Worm (Caenorhabditis elegans) whole organism, L4/young adult: ENCODE measurements around the gene fbxb-21.

Experiments
- W03F9.2 ChIP-seq: fragments of 150-350 bp; optimal IDR thresholded peaks from 2 replicates; lab custom pipeline; 2014; ENCODE audit warnings: missing biosample characterization, missing genetic modification characterization
- dao-5 ChIP-seq: sonication (generic microtip); optimal IDR thresholded peaks from 2 replicates; lab custom pipeline; 2016; ENCODE audit warnings: missing genotype, missing genetic modification characterization, moderate library complexity, missing compliant biosample characterization
- him-1 ChIP-seq: sonication (generic microtip); optimal IDR thresholded peaks from 2 replicates; lab custom pipeline; 2016; ENCODE audit warnings: missing genotype, missing genetic modification reagents, missing genetic modification characterization, missing compliant biosample characterization

fbxb-21 gene

ce11 chrII:1648768-1649167 is at the start of gene fbxb-21:
Gene fbxb-21, minus strand, starts transcription at chrII:1648868.
- no peak for TF ChIP-seq W03F9.2 (tag; lab: Kevin White, UChicago)

- no peak for TF ChIP-seq him-1 (tag; lab: Kevin White, UChicago)
- TF ChIP-seq dao-5 (tag; lab: Kevin White, UChicago): no peak
- TF ChIP-seq W03F9.2 (tag; lab: Kevin White, UChicago): no peak
Measured at ce11 chrII:1695861-1696260, 47.2 kb upstream of the fbxb-21 start, which contains the start of gene F58E1.13. Gene F58E1.13, minus strand, starts transcription at chrII:1695872.

- TF ChIP-seq him-1 (tag; lab: Kevin White, UChicago): no peak
- no peak for TF ChIP-seq dao-5 (tag; lab: Kevin White, UChicago)
- TF ChIP-seq W03F9.2 (tag; lab: Kevin White, UChicago): no peak
Measured at ce11 chrII:1694530-1694929, 45.9 kb upstream of the fbxb-21 start, which contains the start of gene fbxc-26. Gene fbxc-26, minus strand, starts transcription at chrII:1694630.

- TF ChIP-seq W03F9.2 (tag; lab: Kevin White, UChicago) (no peak), him-1 (tag; lab: Kevin White, UChicago) (no peak), dao-5 (tag; lab: Kevin White, UChicago) (no peak)
Measured at ce11 chrII:1692827-1693226, 44.2 kb upstream of the fbxb-21 start, which contains the start of gene fbxc-21. Gene fbxc-21, minus strand, starts transcription at chrII:1692927.

- no peak for TF ChIP-seq dao-5 (tag; lab: Kevin White, UChicago)
- TF ChIP-seq him-1 (tag; lab: Kevin White, UChicago): no peak
Measured at ce11 chrII:1691011-1691410, 42.3 kb upstream of the fbxb-21 start, which contains the start of gene fbxc-22. Gene fbxc-22, minus strand, starts transcription at chrII:1691111.

ce11 chrII:1688813-1689212 is 40.1 kb upstream of the fbxb-21 start, which contains the start of the genes fbxb-18 and fbxb-19:
Gene fbxb-18, minus strand, starts transcription at chrII:1688913.
Gene fbxb-19, minus strand, starts transcription at chrII:1689181.
- TF ChIP-seq dao-5 (tag; lab: Kevin White, UChicago): no peak
- no peak for TF ChIP-seq W03F9.2 (tag; lab: Kevin White, UChicago)
- TF ChIP-seq him-1 (tag; lab: Kevin White, UChicago): no peak

ce11 chrII:1683742-1684141 is 35.1 kb upstream of the fbxb-21 start, which contains the start of gene fbxb-25:
Gene fbxb-25, plus strand, starts transcription at chrII:1684042.
- TF ChIP-seq W03F9.2 (tag; lab: Kevin White, UChicago) (no peak), him-1 (tag; lab: Kevin White, UChicago) (no peak), dao-5 (tag; lab: Kevin White, UChicago) (no peak)

- no peak for TF ChIP-seq dao-5 (tag; lab: Kevin White, UChicago)
- TF ChIP-seq him-1 (tag; lab: Kevin White, UChicago): no peak
- no peak for TF ChIP-seq W03F9.2 (tag; lab: Kevin White, UChicago)
Measured at ce11 chrII:1682218-1682617, 33.5 kb upstream of the fbxb-21 start, which contains the start of gene fbxb-26. Gene fbxb-26, plus strand, starts transcription at chrII:1682518.

- TF ChIP-seq him-1 (tag; lab: Kevin White, UChicago) (no peak), dao-5 (tag; lab: Kevin White, UChicago) (no peak), W03F9.2 (tag; lab: Kevin White, UChicago) (no peak)
Measured at ce11 chrII:1679081-1679480, 30.4 kb upstream of the fbxb-21 start, which contains the start of gene irld-36. Gene irld-36, plus strand, starts transcription at chrII:1679381.

- no peak for TF ChIP-seq dao-5 (tag; lab: Kevin White, UChicago)
- TF ChIP-seq him-1 (tag; lab: Kevin White, UChicago): no peak
- no peak for TF ChIP-seq W03F9.2 (tag; lab: Kevin White, UChicago)
Measured at ce11 chrII:1676088-1676487, 27.4 kb upstream of the fbxb-21 start, which contains the start of gene fbxb-17. Gene fbxb-17, plus strand, starts transcription at chrII:1676388.

- no peak for TF ChIP-seq dao-5 (tag; lab: Kevin White, UChicago)
- no peak for TF ChIP-seq him-1 (tag; lab: Kevin White, UChicago)
- no peak for TF ChIP-seq W03F9.2 (tag; lab: Kevin White, UChicago)
Measured at ce11 chrII:1672673-1673072, 24.0 kb upstream of the fbxb-21 start.

- no peak for TF ChIP-seq him-1 (tag; lab: Kevin White, UChicago)
- no peak for TF ChIP-seq W03F9.2 (tag; lab: Kevin White, UChicago)
- no peak for TF ChIP-seq dao-5 (tag; lab: Kevin White, UChicago)
Measured at ce11 chrII:1670985-1671384, 22.3 kb upstream of the fbxb-21 start.

- TF ChIP-seq him-1 (tag; lab: Kevin White, UChicago) (no peak), dao-5 (tag; lab: Kevin White, UChicago) (no peak), W03F9.2 (tag; lab: Kevin White, UChicago) (no peak)
Measured at ce11 chrII:1670260-1670879, 21.7 kb upstream of the fbxb-21 start, which contains the start of gene nhx-6. Gene nhx-6, plus strand, starts transcription at chrII:1670829.

ce11 chrII:1668913-1669312 is 20.2 kb upstream of the fbxb-21 start, which contains the start of gene srw-97:
Gene srw-97, minus strand, starts transcription at chrII:1669013.
- TF ChIP-seq him-1 (tag; lab: Kevin White, UChicago): no peak
- TF ChIP-seq dao-5 (tag; lab: Kevin White, UChicago): no peak
- no peak for TF ChIP-seq W03F9.2 (tag; lab: Kevin White, UChicago)
